Worm (Caenorhabditis elegans): ENCODE results near the gene ZK218.11.

ZK218.11 gene

DNA sequence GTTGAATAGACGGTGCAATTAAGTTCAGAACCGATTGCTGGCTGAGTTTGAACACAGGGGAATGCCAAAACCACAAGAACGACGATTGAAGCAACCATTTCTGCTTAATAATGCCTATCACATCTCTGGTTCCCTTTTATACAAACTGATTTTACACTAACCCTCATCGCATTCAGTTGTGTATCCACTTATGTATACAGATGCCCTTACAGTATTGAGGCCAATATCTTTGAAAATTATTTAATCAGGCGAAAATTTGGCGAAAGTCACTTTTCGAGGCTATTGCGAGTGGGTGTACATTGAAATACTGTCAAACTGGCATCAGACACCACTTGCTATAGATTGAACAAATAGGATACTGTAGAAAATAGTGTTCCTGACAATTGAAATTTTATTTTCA lies 9.5 kb downstream of the ZK218.11 start, which contains the start of the genes ZK218.3 and ZK218.4 (continued):
- no peak for TF ChIP-seq daf-8 (GFP tag; IDR thresholded peaks at IDR 0.05)

DNA sequence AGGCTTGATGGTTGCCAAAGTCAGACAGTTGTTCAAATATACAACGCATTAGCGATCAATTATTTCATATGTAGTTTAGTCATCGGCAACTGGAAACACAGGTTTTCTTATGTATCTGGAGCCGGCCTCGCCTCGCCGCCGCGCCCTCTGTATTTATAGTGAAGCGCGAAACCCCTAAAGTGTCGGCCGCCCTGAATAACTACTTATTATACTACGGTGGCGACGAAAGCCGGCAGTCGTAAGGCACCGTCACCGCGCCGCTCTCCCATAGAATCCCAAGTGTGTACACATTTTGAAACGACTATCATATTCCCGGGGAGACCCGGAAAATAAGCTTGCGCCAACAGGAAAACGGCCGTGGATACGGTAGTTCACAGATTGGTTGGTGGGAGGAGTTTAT lies 13.6 kb downstream of the ZK218.11 start:
- TF ChIP-seq nhr-48 (tag; optimal IDR thresholded peaks at IDR 0.05) (no peak), nhr-10 (tag; optimal IDR thresholded peaks at IDR 0.05) (no peak), lin-1 (GFP tag; IDR thresholded peaks at IDR 0.05) (no peak), unc-62 (GFP tag; optimal IDR thresholded peaks at IDR 0.05 in 1 of 2) (no peak), unc-62 (tag; optimal IDR thresholded peaks at IDR 0.05) (no peak), dve-1 (tag; optimal IDR thresholded peaks at IDR 0.05; ENCODE audit: insufficient read depth) (no peak), lin-13 (GFP tag; optimal IDR thresholded peaks at IDR 0.05) (no peak), vab-7 (GFP tag; IDR thresholded peaks at IDR 0.05) (no peak), fkh-10 (GFP tag; optimal IDR thresholded peaks at IDR 0.05) (no peak), tra-1 (GFP tag; IDR thresholded peaks at IDR 0.05) (no peak), zip-11 (GFP tag; IDR thresholded peaks at IDR 0.05) (no peak), nhr-25 (tag; optimal IDR thresholded peaks at IDR 0.05; ENCODE audit: borderline replicate concordance, insufficient read depth) (no peak), php-3 (GFP tag; IDR thresholded peaks at IDR 0.05) (no peak), nhr-76 (tag; optimal IDR thresholded peaks at IDR 0.05) (no peak), ceh-82 (tag; optimal IDR thresholded peaks at IDR 0.05) (no peak), skn-1 (tag; optimal IDR thresholded peaks at IDR 0.05) (no peak), F49E8.2 (tag; optimal IDR thresholded peaks at IDR 0.05; ENCODE audit: borderline replicate concordance) (no peak), ces-1 (GFP tag; optimal IDR thresholded peaks at IDR 0.05) (no peak), zfp-2 (tag; optimal IDR thresholded peaks at IDR 0.05) (no peak), egl-27 (tag; optimal IDR thresholded peaks at IDR 0.05) (no peak)

DNA sequence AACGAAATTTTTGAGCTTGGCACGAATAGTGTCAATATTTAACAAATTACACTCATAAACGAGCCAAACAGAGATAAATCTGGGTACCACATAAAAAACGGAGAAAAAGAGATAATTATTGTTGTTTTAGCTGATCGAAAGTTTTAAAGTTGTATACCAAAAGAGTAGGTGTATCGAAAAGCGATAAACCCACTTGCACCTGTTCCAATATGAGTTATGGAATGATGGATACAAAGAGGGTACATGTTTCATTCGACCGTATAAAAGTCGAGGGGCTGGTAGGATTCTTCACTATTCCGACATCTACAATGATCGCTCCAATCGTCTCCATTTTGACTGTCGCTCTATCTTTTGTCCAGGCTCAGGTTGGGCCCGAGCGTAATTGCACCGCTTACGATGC lies 15.9 kb downstream of the ZK218.11 start, which contains the start of gene ZK218.1:
Gene ZK218.1 (plus strand): TSS at position 301 of the 400 bp plus-strand sequence.
- TF ChIP-seq Y5F2A.4 (GFP tag; optimal IDR thresholded peaks at IDR 0.05) (no peak), nhr-77 (tag; optimal IDR thresholded peaks at IDR 0.05) (no peak), ZK546.5 (tag; optimal IDR thresholded peaks at IDR 0.05) (no peak), lin-29 (GFP tag; IDR thresholded peaks at IDR 0.05) (no peak), mdt-29 (GFP tag; IDR thresholded peaks at IDR 0.05) (no peak), nhr-6 (tag; optimal IDR thresholded peaks at IDR 0.05) (no peak)

DNA sequence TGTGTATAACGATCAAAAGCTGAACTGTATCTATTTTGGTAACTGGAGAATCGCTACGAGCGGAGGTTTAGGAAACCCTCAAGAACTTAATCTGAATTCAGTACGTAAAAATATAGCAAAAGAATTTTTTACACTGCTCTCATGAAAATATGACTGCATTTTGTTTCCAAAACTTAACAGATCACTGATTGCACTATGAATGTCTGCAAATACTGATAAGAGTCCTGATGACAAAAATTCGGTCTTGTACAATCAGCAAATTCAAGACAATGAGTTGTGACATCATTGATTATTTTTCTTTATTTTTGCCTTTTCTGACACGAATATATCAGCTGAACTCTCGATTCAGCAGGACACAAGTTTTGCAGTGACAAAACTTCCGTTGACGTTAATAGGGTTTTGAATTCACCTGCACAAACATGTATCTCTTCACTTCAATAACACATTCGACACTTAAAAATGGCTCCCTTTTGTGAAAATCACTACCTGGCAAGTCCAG lies 18.2 kb downstream of the ZK218.11 start, which contains the start of gene srh-237:
Gene srh-237 (plus strand): TSS at position 449 of the 499 bp plus-strand sequence.
- TF ChIP-seq dpl-1 (GFP tag; optimal IDR thresholded peaks at IDR 0.05), result no peak
- no peak for TF ChIP-seq T20F7.1 (GFP tag; optimal IDR thresholded peaks at IDR 0.05)
- TF ChIP-seq nhr-42 (GFP tag; IDR thresholded peaks at IDR 0.05), result no peak
- TF ChIP-seq F10B5.3 (tag; optimal IDR thresholded peaks at IDR 0.05), result no peak
- no peak for TF ChIP-seq F49E8.2 (tag; optimal IDR thresholded peaks at IDR 0.05; ENCODE audit: borderline replicate concordance)
- TF ChIP-seq dmd-6 (GFP tag; IDR thresholded peaks at IDR 0.05), result peak; percentile 86
- no peak for TF ChIP-seq fos-1 (tag; optimal IDR thresholded peaks at IDR 0.05)
- no peak for TF ChIP-seq lin-38 (GFP tag; IDR thresholded peaks at IDR 0.05)
- no peak for TF ChIP-seq ceh-44 (GFP tag; IDR thresholded peaks at IDR 0.05)
- no peak for TF ChIP-seq mes-2 (tag; optimal IDR thresholded peaks at IDR 0.05; ENCODE audit: poor library complexity, severe bottlenecking)
- TF ChIP-seq pqm-1 (tag; optimal IDR thresholded peaks at IDR 0.05), result peak; percentile 58
- no peak for TF ChIP-seq attf-4 (tag; optimal IDR thresholded peaks at IDR 0.05)
- no peak for TF ChIP-seq nhr-11 (tag; optimal IDR thresholded peaks at IDR 0.05)
- peak; percentile 4 for TF ChIP-seq mxl-3 (GFP tag; optimal IDR thresholded peaks at IDR 0.05)
- TF ChIP-seq unc-62 (GFP tag; optimal IDR thresholded peaks at IDR 0.05 in 1 of 2), result peak in 1 of 2 experiments; percentile 24
- TF ChIP-seq unc-62 (tag; optimal IDR thresholded peaks at IDR 0.05), result no peak
- TF ChIP-seq hlh-30 (tag; optimal IDR thresholded peaks at IDR 0.05; ENCODE audit: insufficient read depth), result no peak
- TF ChIP-seq ztf-7 (tag; optimal IDR thresholded peaks at IDR 0.05), result no peak
- peak; percentile 60 for TF ChIP-seq hlh-11 (tag; optimal IDR thresholded peaks at IDR 0.05)
- no peak for TF ChIP-seq daf-16 (GFP tag; optimal IDR thresholded peaks at IDR 0.05)
- TF ChIP-seq daf-16 (tag; optimal IDR thresholded peaks at IDR 0.05), result peak; percentile 42
- no peak for TF ChIP-seq spr-3 (GFP tag; optimal IDR thresholded peaks at IDR 0.05)
- TF ChIP-seq nhr-28 (tag; optimal IDR thresholded peaks at IDR 0.05), result peak; percentile 19
- no peak for TF ChIP-seq F44E2.7 (GFP tag; IDR thresholded peaks at IDR 0.05)
